Worm (Caenorhabditis elegans) whole organism, early embryonic: ENCODE data around the gene igeg-2.

Source experiments
- B0310.2 ChIP-seq: sonication (generic microtip); optimal IDR thresholded peaks from 2 replicates; lab custom pipeline; 2016; ENCODE audit warnings: mild to moderate bottlenecking, missing genetic modification characterization, missing compliant biosample characterization
- aly-1 ChIP-seq: sonication (generic microtip); optimal IDR thresholded peaks from 2 replicates; lab custom pipeline; 2016; ENCODE audit warnings: missing genetic modification characterization, missing compliant biosample characterization
- ama-1 ChIP-seq: fragments of 150-350 bp; optimal IDR thresholded peaks from 2 replicates; lab custom pipeline; 2014
- ets-7 ChIP-seq: sonication (generic microtip); optimal IDR thresholded peaks from 2 replicates; lab custom pipeline; 2016; ENCODE audit warnings: missing genotype, missing genetic modification characterization, missing compliant biosample characterization
- flt-1 ChIP-seq: fragments of 200-800 bp; sonication (Bioruptor generic); IDR thresholded peaks from 2 replicates; pipeline ENCODE4 v1.3.6; 2022; ENCODE audit warnings: missing genetic modification characterization, missing compliant biosample characterization
- hmbx-1 ChIP-seq: sonication (generic microtip); optimal IDR thresholded peaks from 2 replicates; lab custom pipeline; 2016; ENCODE audit warnings: mild to moderate bottlenecking, missing genetic modification characterization, missing compliant biosample characterization
- hmg-4 ChIP-seq: fragments of 200-800 bp; sonication (Bioruptor generic); optimal IDR thresholded peaks from 2 replicates; lab custom pipeline; 2018; ENCODE audit warnings: mild to moderate bottlenecking, missing genetic modification characterization, missing compliant biosample characterization
- hnd-1 ChIP-seq: sonication (generic microtip); optimal IDR thresholded peaks from 2 replicates; lab custom pipeline; 2016; ENCODE audit warnings: missing genetic modification characterization, missing compliant biosample characterization
- sea-1 ChIP-seq: fragments of 200-800 bp; sonication (Bioruptor generic); conservative IDR thresholded peaks from 2 replicates; pipeline ENCODE4 v1.3.6; 2022; ENCODE audit warnings: missing genetic modification characterization, missing compliant biosample characterization
- tbx-11 ChIP-seq: fragments of 200-800 bp; sonication (Bioruptor generic); IDR thresholded peaks from 2 replicates; pipeline ENCODE4 v1.3.6; 2022; ENCODE audit warnings: missing genetic modification characterization, missing compliant biosample characterization

ce11 chrX:11452316-11452715, 5.9 kb upstream of the igeg-2 start:
- TF ChIP-seq ama-1 (lab: Kevin White, UChicago) (no peak), B0310.2 (tag; lab: Kevin White, UChicago) (no peak), tbx-11 (GFP tag; lab: Robert Waterston, UW) (no peak), hnd-1 (tag; lab: Kevin White, UChicago) (no peak), sea-1 (GFP tag; lab: Robert Waterston, UW) (no peak), hmg-4 (GFP tag; lab: Kevin White, UChicago) (no peak), flt-1 (no peak), aly-1 (tag; lab: Kevin White, UChicago) (no peak), ets-7 (tag; lab: Kevin White, UChicago) (no peak), hmbx-1 (no peak)
